Worm (Caenorhabditis elegans): ENCODE measurements around the gene grd-16.

The grd-16 gene

DNA sequence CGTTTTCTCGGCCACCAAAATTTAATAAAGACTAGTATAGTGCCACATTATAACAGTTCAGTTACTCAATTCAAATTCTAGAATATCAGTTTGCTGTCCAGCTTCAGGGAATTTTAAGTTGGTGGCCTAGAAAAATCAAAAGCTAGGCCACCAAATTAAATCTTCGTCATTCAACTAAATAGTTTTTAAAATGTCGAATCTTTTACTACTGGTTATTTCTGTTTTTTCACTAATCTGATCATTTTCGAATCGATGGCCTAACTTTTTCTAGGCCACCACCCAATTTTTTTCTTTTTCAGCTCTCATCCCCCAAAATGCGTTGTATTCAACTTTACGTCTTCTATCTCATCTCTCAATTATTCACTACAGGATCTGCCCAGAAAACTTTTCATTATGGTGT is at the start of gene grd-16:
TSS of gene grd-16 (plus strand) at position 301 of the 400 bp plus-strand sequence.
- TF ChIP-seq sea-1 (GFP tag; conservative IDR thresholded peaks at IDR 0.05) (no peak), tra-4 (tag; optimal IDR thresholded peaks at IDR 0.05) (no peak), tbx-11 (GFP tag; IDR thresholded peaks at IDR 0.05) (no peak), ceh-36 (tag; optimal IDR thresholded peaks at IDR 0.05) (no peak), scrt-1 (GFP tag; IDR thresholded peaks at IDR 0.05) (no peak), flt-1 (GFP tag; IDR thresholded peaks at IDR 0.05) (no peak), hmbx-1 (tag; optimal IDR thresholded peaks at IDR 0.05) (no peak), ets-7 (tag; optimal IDR thresholded peaks at IDR 0.05) (no peak), F13C5.2 (tag; optimal IDR thresholded peaks at IDR 0.05) (no peak), tbx-37 (GFP tag; conservative IDR thresholded peaks at IDR 0.05) (no peak), ama-1 (optimal IDR thresholded peaks at IDR 0.05) (no peak), ceh-13 (GFP tag; optimal IDR thresholded peaks at IDR 0.05) (no peak), pes-1 (GFP tag; IDR thresholded peaks at IDR 0.05) (no peak), hmg-4 (GFP tag; optimal IDR thresholded peaks at IDR 0.05) (no peak), B0310.2 (tag; optimal IDR thresholded peaks at IDR 0.05) (no peak), hnd-1 (tag; optimal IDR thresholded peaks at IDR 0.05) (no peak)

DNA sequence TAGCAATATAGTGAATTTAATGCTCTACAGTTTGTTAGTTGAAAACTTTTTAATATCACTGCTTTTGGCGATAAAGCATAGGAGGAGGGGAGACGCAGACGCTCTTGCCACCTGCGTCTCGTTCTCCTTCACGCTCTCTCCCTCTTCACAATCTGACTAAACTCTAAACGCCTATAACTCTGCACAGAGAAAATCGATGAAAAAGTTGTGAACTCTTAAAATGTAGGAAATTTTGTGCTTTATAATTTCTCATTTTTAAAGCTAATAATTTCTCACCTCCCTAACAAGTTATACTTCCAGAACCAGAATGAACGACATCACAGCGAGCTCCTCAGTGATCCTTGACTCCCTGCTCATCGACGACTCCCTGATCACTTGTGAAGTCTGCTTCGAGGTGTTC is 43.8 kb upstream of the grd-16 start, which contains the start of gene C45G7.4:
TSS of gene C45G7.4 (plus strand) at position 301 of the 400 bp plus-strand sequence.
- TF ChIP-seq tra-4 (tag; optimal IDR thresholded peaks at IDR 0.05) (no peak), hnd-1 (tag; optimal IDR thresholded peaks at IDR 0.05) (no peak), hmbx-1 (tag; optimal IDR thresholded peaks at IDR 0.05) (no peak), aly-1 (tag; optimal IDR thresholded peaks at IDR 0.05) (no peak), B0310.2 (tag; optimal IDR thresholded peaks at IDR 0.05) (no peak), flt-1 (GFP tag; IDR thresholded peaks at IDR 0.05) (no peak), ets-7 (tag; optimal IDR thresholded peaks at IDR 0.05) (no peak), pes-1 (GFP tag; IDR thresholded peaks at IDR 0.05) (no peak), ceh-13 (GFP tag; optimal IDR thresholded peaks at IDR 0.05) (no peak), F13C5.2 (tag; optimal IDR thresholded peaks at IDR 0.05) (no peak), scrt-1 (GFP tag; IDR thresholded peaks at IDR 0.05) (no peak), tbx-11 (GFP tag; IDR thresholded peaks at IDR 0.05) (no peak), ceh-36 (tag; optimal IDR thresholded peaks at IDR 0.05) (no peak), sea-1 (GFP tag; conservative IDR thresholded peaks at IDR 0.05) (no peak), tbx-37 (GFP tag; conservative IDR thresholded peaks at IDR 0.05) (no peak), hmg-4 (GFP tag; optimal IDR thresholded peaks at IDR 0.05) (no peak), ama-1 (optimal IDR thresholded peaks at IDR 0.05) (no peak)

DNA sequence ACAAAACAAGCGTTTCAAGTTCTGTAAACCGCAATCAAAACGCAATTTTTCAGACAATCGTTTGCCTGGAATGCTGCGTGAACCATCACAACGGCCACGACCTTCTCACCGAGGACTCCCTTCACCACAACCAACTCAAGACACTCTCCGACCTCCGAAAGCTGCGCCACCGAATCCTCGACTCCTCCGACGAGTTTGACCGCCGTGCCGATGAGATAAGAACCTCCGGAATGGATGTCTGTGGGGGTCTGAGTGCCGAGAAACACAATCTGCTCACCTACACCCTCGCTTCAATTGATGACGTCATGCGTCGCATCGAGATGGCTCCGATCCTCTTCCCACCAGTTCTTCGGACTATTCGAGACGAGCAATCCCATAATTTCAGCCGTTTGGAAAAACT is 42.1 kb upstream of the grd-16 start:
- TF ChIP-seq aly-1 (tag; optimal IDR thresholded peaks at IDR 0.05) = no peak
- TF ChIP-seq ceh-13 (GFP tag; optimal IDR thresholded peaks at IDR 0.05) = no peak
- TF ChIP-seq pes-1 (GFP tag; IDR thresholded peaks at IDR 0.05) = no peak
- no peak for TF ChIP-seq sea-1 (GFP tag; conservative IDR thresholded peaks at IDR 0.05)
- TF ChIP-seq F13C5.2 (tag; optimal IDR thresholded peaks at IDR 0.05) = no peak
- TF ChIP-seq ets-7 (tag; optimal IDR thresholded peaks at IDR 0.05) = no peak
- TF ChIP-seq flt-1 (GFP tag; IDR thresholded peaks at IDR 0.05) = no peak
- TF ChIP-seq hnd-1 (tag; optimal IDR thresholded peaks at IDR 0.05) = no peak
- TF ChIP-seq hmbx-1 (tag; optimal IDR thresholded peaks at IDR 0.05) = no peak
- no peak for TF ChIP-seq ceh-36 (tag; optimal IDR thresholded peaks at IDR 0.05)
- TF ChIP-seq scrt-1 (GFP tag; IDR thresholded peaks at IDR 0.05) = no peak
- no peak for TF ChIP-seq tra-4 (tag; optimal IDR thresholded peaks at IDR 0.05)

DNA sequence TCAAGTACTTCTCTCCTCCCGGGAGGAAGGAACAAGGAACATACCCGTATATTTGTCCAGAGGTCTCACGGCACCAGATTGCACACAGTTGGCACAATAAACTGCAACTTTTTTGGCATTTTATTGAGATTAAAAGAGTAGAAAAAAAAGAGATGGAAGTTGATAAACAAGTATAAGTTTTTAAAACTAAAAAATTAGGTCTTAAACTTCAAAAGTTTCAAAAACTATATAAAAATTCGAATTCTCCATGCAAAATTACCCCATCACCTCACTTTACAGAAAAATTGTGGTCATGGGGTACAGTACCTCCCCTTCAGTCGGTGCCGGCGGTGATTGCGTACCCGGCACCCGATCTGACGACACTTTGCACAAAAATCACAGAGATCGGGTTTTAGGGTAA is 25.3 kb upstream of the grd-16 start, which contains the start of gene C45G7.13:
TSS of gene C45G7.13 (minus strand) at position 101 of the 400 bp plus-strand sequence.
- no peak for TF ChIP-seq F13C5.2 (tag; optimal IDR thresholded peaks at IDR 0.05)
- no peak for TF ChIP-seq ceh-36 (tag; optimal IDR thresholded peaks at IDR 0.05)
- no peak for TF ChIP-seq aly-1 (tag; optimal IDR thresholded peaks at IDR 0.05)
- no peak for TF ChIP-seq B0310.2 (tag; optimal IDR thresholded peaks at IDR 0.05)
- TF ChIP-seq sea-1 (GFP tag; conservative IDR thresholded peaks at IDR 0.05) = no peak
- no peak for TF ChIP-seq tbx-11 (GFP tag; IDR thresholded peaks at IDR 0.05)
- TF ChIP-seq tra-4 (tag; optimal IDR thresholded peaks at IDR 0.05) = no peak
- TF ChIP-seq pes-1 (GFP tag; IDR thresholded peaks at IDR 0.05) = no peak
- TF ChIP-seq hmbx-1 (tag; optimal IDR thresholded peaks at IDR 0.05) = no peak
- TF ChIP-seq ets-7 (tag; optimal IDR thresholded peaks at IDR 0.05) = no peak
- no peak for TF ChIP-seq hnd-1 (tag; optimal IDR thresholded peaks at IDR 0.05)
- no peak for TF ChIP-seq tbx-37 (GFP tag; conservative IDR thresholded peaks at IDR 0.05)
- no peak for TF ChIP-seq flt-1 (GFP tag; IDR thresholded peaks at IDR 0.05)
- TF ChIP-seq scrt-1 (GFP tag; IDR thresholded peaks at IDR 0.05) = no peak
- TF ChIP-seq hmg-4 (GFP tag; optimal IDR thresholded peaks at IDR 0.05) = no peak
- TF ChIP-seq ceh-13 (GFP tag; optimal IDR thresholded peaks at IDR 0.05) = no peak
- TF ChIP-seq ama-1 (optimal IDR thresholded peaks at IDR 0.05) = no peak

DNA sequence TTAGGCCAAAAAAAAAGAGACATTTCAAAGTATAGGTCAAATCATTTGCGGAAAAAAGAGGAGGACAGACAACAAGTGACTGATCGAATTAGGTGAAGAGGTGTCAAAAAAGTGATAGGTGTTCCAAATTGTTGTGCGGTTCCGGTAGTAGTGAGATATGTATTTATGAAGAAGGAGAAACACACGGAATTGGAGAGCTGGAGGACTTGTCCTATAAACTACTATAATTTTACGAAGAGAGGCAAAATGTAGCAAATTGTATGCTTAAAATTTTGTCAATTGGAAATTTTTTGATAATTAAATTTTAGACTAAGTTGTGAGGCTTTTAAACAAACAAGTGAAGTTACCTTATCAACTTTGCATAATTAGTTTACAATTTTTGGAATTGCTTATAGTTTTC is 24.8 kb upstream of the grd-16 start:
- no peak for TF ChIP-seq F13C5.2 (tag; optimal IDR thresholded peaks at IDR 0.05)
- no peak for TF ChIP-seq pes-1 (GFP tag; IDR thresholded peaks at IDR 0.05)
- TF ChIP-seq ets-7 (tag; optimal IDR thresholded peaks at IDR 0.05) = no peak
- TF ChIP-seq flt-1 (GFP tag; IDR thresholded peaks at IDR 0.05) = no peak
- TF ChIP-seq hmbx-1 (tag; optimal IDR thresholded peaks at IDR 0.05) = no peak
- no peak for TF ChIP-seq ceh-13 (GFP tag; optimal IDR thresholded peaks at IDR 0.05)
- TF ChIP-seq aly-1 (tag; optimal IDR thresholded peaks at IDR 0.05) = no peak
- no peak for TF ChIP-seq B0310.2 (tag; optimal IDR thresholded peaks at IDR 0.05)

DNA sequence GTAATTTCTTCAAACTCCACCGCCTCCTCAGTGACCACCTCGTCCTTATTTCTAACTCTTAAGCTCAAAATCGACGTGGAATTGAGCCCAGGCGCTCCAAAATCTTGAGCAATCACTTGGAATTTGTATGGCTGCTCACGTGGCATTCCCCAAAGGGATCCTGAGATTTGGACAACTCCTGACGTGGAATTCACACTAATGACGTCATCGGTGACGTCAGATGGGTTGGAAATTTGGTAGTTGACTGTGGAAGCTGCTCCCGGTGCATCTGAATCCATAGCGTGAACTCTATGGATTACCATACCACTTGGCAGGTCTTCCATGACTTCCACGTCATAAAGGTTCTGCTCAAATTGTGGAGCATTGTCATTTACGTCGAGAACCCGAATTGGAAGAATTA is 21.4 kb upstream of the grd-16 start:
- TF ChIP-seq aly-1 (tag; optimal IDR thresholded peaks at IDR 0.05) (no peak), ceh-13 (GFP tag; optimal IDR thresholded peaks at IDR 0.05) (no peak), ceh-36 (tag; optimal IDR thresholded peaks at IDR 0.05) (no peak), ets-7 (tag; optimal IDR thresholded peaks at IDR 0.05) (no peak), sea-1 (GFP tag; conservative IDR thresholded peaks at IDR 0.05) (no peak), ama-1 (optimal IDR thresholded peaks at IDR 0.05) (no peak), F13C5.2 (tag; optimal IDR thresholded peaks at IDR 0.05) (no peak), tbx-11 (GFP tag; IDR thresholded peaks at IDR 0.05) (no peak)

DNA sequence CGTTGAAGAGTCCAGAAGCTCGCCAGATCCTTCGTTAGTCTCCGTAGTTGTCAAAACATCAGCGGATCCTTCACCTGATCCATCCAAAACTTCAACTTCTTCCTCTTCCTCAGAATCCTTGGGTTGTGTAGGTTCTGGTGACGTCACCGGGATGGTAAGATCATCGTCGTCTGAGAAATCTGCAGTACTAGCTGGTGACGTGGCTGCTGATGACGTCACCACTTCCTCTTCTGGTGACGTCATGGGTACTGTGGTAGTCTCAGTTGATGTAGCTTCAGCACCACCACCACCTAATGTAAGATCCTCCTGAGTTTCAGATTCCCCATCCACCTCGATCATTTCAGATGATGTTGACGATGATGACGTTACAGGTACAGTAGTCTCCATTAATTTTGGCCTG is 15.1 kb upstream of the grd-16 start:
- TF ChIP-seq hnd-1 (tag; optimal IDR thresholded peaks at IDR 0.05) (no peak), sea-1 (GFP tag; conservative IDR thresholded peaks at IDR 0.05) (no peak), tbx-37 (GFP tag; conservative IDR thresholded peaks at IDR 0.05) (no peak), pes-1 (GFP tag; IDR thresholded peaks at IDR 0.05) (no peak), ets-7 (tag; optimal IDR thresholded peaks at IDR 0.05) (no peak), ceh-36 (tag; optimal IDR thresholded peaks at IDR 0.05) (no peak), tra-4 (tag; optimal IDR thresholded peaks at IDR 0.05) (no peak), F13C5.2 (tag; optimal IDR thresholded peaks at IDR 0.05) (no peak), ceh-13 (GFP tag; optimal IDR thresholded peaks at IDR 0.05) (no peak), B0310.2 (tag; optimal IDR thresholded peaks at IDR 0.05) (no peak), hmg-4 (GFP tag; optimal IDR thresholded peaks at IDR 0.05) (no peak), hmbx-1 (tag; optimal IDR thresholded peaks at IDR 0.05) (no peak)

Measured in whole organism, early embryonic.